Worm (Caenorhabditis elegans) whole organism, young adult: ENCODE measurements around the gene C32D5.10.
A peak's percentile ranks its signal among the peaks of the same experiment; 100 is the strongest.

Experiments
- D2030.7 ChIP-seq: fragments of 200-800 bp; sonication (Bioruptor generic); IDR thresholded peaks from 2 replicates; pipeline ENCODE4 v1.3.6; 2022; ENCODE audit warnings: missing genetic modification reagents, missing genetic modification characterization, missing compliant biosample characterization
- F37B4.10 ChIP-seq: fragments of 200-800 bp; sonication (Bioruptor generic); IDR thresholded peaks from 2 replicates; pipeline ENCODE4 v1.3.6; 2022; ENCODE audit warnings: missing genetic modification characterization, missing compliant biosample characterization
- F39B2.1 ChIP-seq: fragments of 200-800 bp; sonication (Bioruptor generic); IDR thresholded peaks from 2 replicates; pipeline ENCODE4 v1.3.6; 2022; ENCODE audit warnings: missing genetic modification reagents, missing genetic modification characterization, missing compliant biosample characterization
- F52B5.7 ChIP-seq: sonication (generic microtip); optimal IDR thresholded peaks from 2 replicates; lab custom pipeline; 2016; ENCODE audit warnings: mild to moderate bottlenecking, missing genetic modification characterization, missing compliant biosample characterization
- F57C9.4 ChIP-seq: sonication (generic microtip); optimal IDR thresholded peaks from 2 replicates; lab custom pipeline; 2017; ENCODE audit warnings: mild to moderate bottlenecking, missing genetic modification characterization, missing compliant biosample characterization
- K11D2.4 ChIP-seq: fragments of 200-800 bp; sonication (Bioruptor generic); IDR thresholded peaks from 2 replicates; pipeline ENCODE4 v1.3.6; 2022; ENCODE audit warnings: missing genetic modification reagents, missing genetic modification characterization, missing compliant biosample characterization
- K12H6.12 ChIP-seq: fragments of 200-800 bp; sonication (Bioruptor generic); optimal IDR thresholded peaks from 2 replicates; lab custom pipeline; 2018; ENCODE audit warnings: mild to moderate bottlenecking, missing genetic modification characterization, missing compliant biosample characterization
- Y53F4B.3 ChIP-seq: fragments of 200-800 bp; sonication (Bioruptor generic); IDR thresholded peaks from 2 replicates; pipeline ENCODE4 v1.3.6; 2022; ENCODE audit warnings: missing genetic modification reagents, missing genetic modification characterization, missing compliant biosample characterization
- Y53G8AR.9 ChIP-seq: fragments of 200-800 bp; sonication (Bioruptor generic); conservative IDR thresholded peaks from 2 replicates; pipeline ENCODE4 v1.3.6; 2022; ENCODE audit warnings: missing genetic modification reagents, missing genetic modification characterization, missing compliant biosample characterization
- Y67H2A.10 ChIP-seq: fragments of 200-800 bp; sonication (Bioruptor generic); conservative IDR thresholded peaks from 2 replicates; pipeline ENCODE4 v1.3.6; 2022; ENCODE audit warnings: missing genetic modification reagents, missing genetic modification characterization, missing compliant biosample characterization
- ama-1 ChIP-seq, 3 experiments: fragments of 150-350 bp in 1 of 3; sonication (generic microtip) in 2 of 3; optimal IDR thresholded peaks; 2 replicates each; lab custom pipeline; 2014 to 2018; ENCODE audit warnings: missing biosample characterization in 2 of 3, missing genetic modification characterization in 2 of 3, missing genetic modification reagents in 2 of 3
- athp-1 ChIP-seq: sonication (generic microtip); optimal IDR thresholded peaks from 2 replicates; lab custom pipeline; 2017; ENCODE audit warnings: mild to moderate bottlenecking, missing genetic modification characterization, missing compliant biosample characterization
- attf-5 ChIP-seq: fragments of 200-800 bp; sonication (Bioruptor generic); optimal IDR thresholded peaks from 2 replicates; lab custom pipeline; 2018; ENCODE audit warnings: mild to moderate bottlenecking, missing genetic modification characterization, missing compliant biosample characterization
- attf-6 ChIP-seq: fragments of 200-800 bp; sonication (Bioruptor generic); IDR thresholded peaks from 2 replicates; pipeline ENCODE4 v1.3.6; 2022; ENCODE audit warnings: missing genetic modification reagents, missing genetic modification characterization, missing compliant biosample characterization
- ccch-3 ChIP-seq: fragments of 200-800 bp; sonication (Bioruptor generic); optimal IDR thresholded peaks from 2 replicates; lab custom pipeline; 2018; ENCODE audit warnings: mild to moderate bottlenecking, missing genetic modification characterization, missing compliant biosample characterization
- cebp-1 ChIP-seq, 2 experiments: fragments of 200-800 bp in 1 of 2; sonication (Bioruptor generic) in 1 of 2; sonication (generic microtip) in 1 of 2; IDR thresholded peaks in 1 of 2; optimal IDR thresholded peaks in 1 of 2; 2 replicates each; pipeline versions ENCODE4 v1.3.6 to Lab custom; 2017 to 2022; ENCODE audit warnings: missing compliant biosample characterization in 2 of 2, missing genetic modification characterization in 2 of 2, mild to moderate bottlenecking in 1 of 2, missing genetic modification reagents in 1 of 2, moderate library complexity in 1 of 2
- ceh-100 ChIP-seq: fragments of 200-800 bp; sonication (Bioruptor generic); IDR thresholded peaks from 2 replicates; pipeline ENCODE4 v1.3.6; 2022; ENCODE audit warnings: missing genetic modification reagents, missing genetic modification characterization, missing compliant biosample characterization
- ceh-58 ChIP-seq: fragments of 200-800 bp; sonication (Bioruptor generic); IDR thresholded peaks from 2 replicates; pipeline ENCODE4 v1.3.6; 2022; ENCODE audit warnings: missing genetic modification characterization, missing compliant biosample characterization
- chd-7 ChIP-seq: sonication (generic microtip); optimal IDR thresholded peaks from 2 replicates; lab custom pipeline; 2016; ENCODE audit warnings: mild to moderate bottlenecking, missing genetic modification characterization, moderate library complexity, missing compliant biosample characterization
- dox-1 ChIP-seq: fragments of 200-800 bp; sonication (Bioruptor generic); IDR thresholded peaks from 2 replicates; pipeline ENCODE4 v1.3.6; 2022; ENCODE audit warnings: missing genetic modification reagents, missing genetic modification characterization, missing compliant biosample characterization
- efl-1 ChIP-seq: fragments of 150-350 bp; optimal IDR thresholded peaks from 2 replicates; lab custom pipeline; 2014; ENCODE audit warnings: missing biosample characterization, missing genetic modification reagents, missing genetic modification characterization
- gei-17 ChIP-seq: fragments of 200-800 bp; sonication (Bioruptor generic); optimal IDR thresholded peaks from 2 replicates; lab custom pipeline; 2018; ENCODE audit warnings: mild to moderate bottlenecking, missing genetic modification characterization, missing compliant biosample characterization
- him-1 ChIP-seq: sonication (generic microtip); optimal IDR thresholded peaks from 2 replicates; lab custom pipeline; 2016; ENCODE audit warnings: missing genotype, missing genetic modification reagents, missing genetic modification characterization, missing compliant biosample characterization
- hmg-1.2 ChIP-seq: fragments of 200-800 bp; sonication (Bioruptor generic); IDR thresholded peaks from 2 replicates; pipeline ENCODE4 v1.3.6; 2022; ENCODE audit warnings: missing genetic modification reagents, missing genetic modification characterization, missing compliant biosample characterization
- hrde-1 ChIP-seq: sonication (generic microtip); optimal IDR thresholded peaks from 2 replicates; lab custom pipeline; 2016; ENCODE audit warnings: missing genetic modification characterization, mild to moderate bottlenecking, missing compliant biosample characterization, moderate library complexity, missing genotype, missing genetic modification reagents, borderline replicate concordance
- hsf-1 ChIP-seq: fragments of 200-800 bp; sonication (Bioruptor generic); IDR thresholded peaks from 2 replicates; pipeline ENCODE4 v1.3.6; 2022; ENCODE audit warnings: missing genetic modification reagents, missing genetic modification characterization, missing compliant biosample characterization
- let-526 ChIP-seq: fragments of 200-800 bp; sonication (Bioruptor generic); IDR thresholded peaks from 2 replicates; pipeline ENCODE4 v1.3.6; 2022; ENCODE audit warnings: missing genetic modification reagents, missing genetic modification characterization, missing compliant biosample characterization
- lin-26 ChIP-seq: fragments of 200-800 bp; sonication (Bioruptor generic); IDR thresholded peaks from 2 replicates; pipeline ENCODE4 v1.3.6; 2022; ENCODE audit warnings: missing genetic modification reagents, missing genetic modification characterization, missing compliant biosample characterization
- lin-35 ChIP-seq, 3 experiments: fragments of 150-350 bp in 2 of 3; sonication (generic microtip) in 1 of 3; optimal IDR thresholded peaks; 2 replicates each; lab custom pipeline; 2014 to 2018; ENCODE audit warnings: missing biosample characterization in 3 of 3, missing genetic modification characterization in 3 of 3, missing genetic modification reagents in 3 of 3
- lsl-1 ChIP-seq: fragments of 200-800 bp; sonication (Bioruptor generic); optimal IDR thresholded peaks from 2 replicates; lab custom pipeline; 2018; ENCODE audit warnings: mild to moderate bottlenecking, missing genetic modification characterization, moderate library complexity, missing compliant biosample characterization
- madf-6 ChIP-seq: fragments of 200-800 bp; sonication (Bioruptor generic); IDR thresholded peaks from 2 replicates; pipeline ENCODE4 v1.3.6; 2022; ENCODE audit warnings: missing genetic modification reagents, missing genetic modification characterization, missing compliant biosample characterization
- nfya-1 ChIP-seq: sonication (generic microtip); optimal IDR thresholded peaks from 2 replicates; lab custom pipeline; 2017; ENCODE audit warnings: antibody characterized with exemption, missing compliant biosample characterization, missing genetic modification characterization, borderline replicate concordance; ENCODE audit not compliant: insufficient read depth
- nhr-120 ChIP-seq: fragments of 200-800 bp; sonication (Bioruptor generic); IDR thresholded peaks from 2 replicates; pipeline ENCODE4 v1.3.6; 2022; ENCODE audit warnings: missing genetic modification characterization, missing compliant biosample characterization
- nhr-179 ChIP-seq: sonication (generic microtip); optimal IDR thresholded peaks from 2 replicates; lab custom pipeline; 2016; ENCODE audit warnings: mild to moderate bottlenecking, missing genetic modification characterization, missing compliant biosample characterization
- nhr-27 ChIP-seq: fragments of 200-800 bp; sonication (Bioruptor generic); optimal IDR thresholded peaks from 2 replicates; lab custom pipeline; 2018; ENCODE audit warnings: mild to moderate bottlenecking, missing genetic modification characterization, moderate library complexity, missing compliant biosample characterization
- pbrm-1 ChIP-seq: fragments of 200-800 bp; sonication (Bioruptor generic); IDR thresholded peaks from 2 replicates; pipeline ENCODE4 v1.3.6; 2022; ENCODE audit warnings: missing genetic modification reagents, missing genetic modification characterization, missing compliant biosample characterization
- repo-1 ChIP-seq: sonication (generic microtip); optimal IDR thresholded peaks from 2 replicates; lab custom pipeline; 2017; ENCODE audit warnings: mild to moderate bottlenecking, missing genetic modification characterization, missing compliant biosample characterization
- rpc-1 ChIP-seq, 2 experiments: fragments of 150-350 bp in 1 of 2; sonication (generic microtip) in 1 of 2; optimal IDR thresholded peaks; 2 replicates each; lab custom pipeline; 2014 to 2018; ENCODE audit warnings: missing biosample characterization in 1 of 2, missing genetic modification characterization in 1 of 2, missing genetic modification reagents in 1 of 2, missing genotype in 1 of 2
- snpc-4 ChIP-seq, 5 experiments: fragments of 150-350 bp in 1 of 5; sonication (generic microtip) in 4 of 5; optimal IDR thresholded peaks; 2 replicates each; lab custom pipeline; 2014 to 2018; ENCODE audit warnings: missing genetic modification characterization in 5 of 5, missing biosample characterization in 3 of 5, antibody characterized with exemption in 2 of 5, mild to moderate bottlenecking in 2 of 5, missing compliant biosample characterization in 2 of 5, missing genotype in 2 of 5, moderate library complexity in 2 of 5, missing genetic modification reagents in 1 of 5
- tbp1 ChIP-seq: fragments of 200-800 bp; sonication (Bioruptor generic); optimal IDR thresholded peaks from 2 replicates; lab custom pipeline; 2018; ENCODE audit warnings: mild to moderate bottlenecking, missing genetic modification characterization, missing compliant biosample characterization
- tbx-9 ChIP-seq: sonication (generic microtip); optimal IDR thresholded peaks from 2 replicates; lab custom pipeline; 2016; ENCODE audit warnings: borderline replicate concordance, missing genetic modification characterization, inconsistent platforms, missing compliant biosample characterization
- unc-62 ChIP-seq: fragments of 150-350 bp; optimal IDR thresholded peaks from 2 replicates; lab custom pipeline; 2014; ENCODE audit warnings: missing biosample characterization, missing genetic modification reagents, missing genetic modification characterization
- xnd-1 ChIP-seq: sonication (generic microtip); optimal IDR thresholded peaks from 2 replicates; lab custom pipeline; 2016; ENCODE audit warnings: missing genotype, missing genetic modification reagents, missing genetic modification characterization, missing compliant biosample characterization
- ztf-28 ChIP-seq: fragments of 200-800 bp; sonication (Bioruptor generic); IDR thresholded peaks from 2 replicates; pipeline ENCODE4 v1.3.6; 2022; ENCODE audit warnings: missing genetic modification reagents, missing genetic modification characterization, missing compliant biosample characterization
- ztf-3 ChIP-seq: fragments of 200-800 bp; sonication (Bioruptor generic); optimal IDR thresholded peaks from 2 replicates; lab custom pipeline; 2018; ENCODE audit warnings: mild to moderate bottlenecking, missing genetic modification characterization, missing compliant biosample characterization

C32D5.10 gene

DNA sequence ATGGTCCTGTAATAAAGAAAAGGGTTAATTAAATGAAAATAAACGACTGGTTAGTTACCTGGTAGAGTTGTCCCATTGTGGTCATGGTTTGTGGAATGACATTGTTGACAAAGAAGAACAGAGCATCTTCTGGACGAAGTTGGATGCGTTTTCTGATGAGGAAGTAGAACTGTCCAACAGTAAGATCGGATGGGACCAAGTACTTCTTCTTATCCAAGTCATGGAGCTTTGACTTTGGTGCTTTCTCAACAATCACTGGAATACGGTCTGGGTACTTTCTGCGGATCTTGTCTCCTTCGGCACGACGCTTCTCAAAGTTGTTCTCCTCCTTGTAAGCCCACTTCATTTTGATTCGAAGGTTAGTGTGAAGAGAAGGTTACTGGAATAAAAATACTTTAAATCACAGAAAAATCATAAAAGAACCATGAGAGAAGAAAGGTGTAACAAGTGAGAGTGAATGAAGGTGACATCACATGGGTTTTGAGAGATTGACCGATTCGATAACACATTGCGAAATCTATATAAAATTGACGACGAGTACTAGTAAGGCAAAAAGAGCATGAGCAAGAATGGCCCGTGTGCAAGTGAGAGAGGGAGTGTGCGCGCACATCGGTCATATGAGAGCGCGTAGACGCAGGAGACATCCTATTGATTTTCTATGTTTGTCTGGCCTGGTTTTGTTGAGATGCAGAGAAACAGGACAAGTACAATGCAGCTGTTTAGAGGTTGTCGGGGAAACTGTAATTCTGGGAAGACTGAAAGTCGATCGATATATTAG lies 4.3 kb downstream of the C32D5.10 start, which contains the start of gene lgg-1 (continued):
- TF ChIP-seq lin-35 (GFP tag; optimal IDR thresholded peaks at IDR 0.05; lab: Kevin White, UChicago) (peak in 1 of 3 experiments; percentile 60), nhr-120 (GFP tag; lab: Robert Waterston, UW) (no peak), snpc-4 (GFP tag; optimal IDR thresholded peaks at IDR 0.05; lab: Kevin White, UChicago) (no peak), snpc-4 (tag; optimal IDR thresholded peaks at IDR 0.05; lab: Kevin White, UChicago) (peak in 3 of 4 experiments; percentile 1 to 12 (median 10)), F39B2.1 (GFP tag; lab: Robert Waterston, UW) (no peak), tbx-9 (tag; lab: Kevin White, UChicago) (no peak), ceh-100 (no peak; the same call in 1 of the 2 replicates), lin-26 (GFP tag; lab: Robert Waterston, UW) (peak; percentile 56), Y67H2A.10 (peak; percentile 18; the same call in 1 of the 2 replicates), hrde-1 (tag; lab: Kevin White, UChicago) (no peak), nfya-1 (tag; lab: Kevin White, UChicago) (no peak), rpc-1 (optimal IDR thresholded peaks at IDR 0.05; lab: Kevin White, UChicago) (no peak), rpc-1 (tag; optimal IDR thresholded peaks at IDR 0.05; lab: Kevin White, UChicago) (no peak), attf-5 (peak; percentile 45), tbp1 (GFP tag; lab: Kevin White, UChicago) (peak; percentile 44), pbrm-1 (GFP tag; lab: Robert Waterston, UW) (peak; percentile 61), efl-1 (no peak), cebp-1 (GFP tag; IDR thresholded peaks at IDR 0.05; lab: Robert Waterston, UW) (peak; percentile 87), cebp-1 (tag; optimal IDR thresholded peaks at IDR 0.05; lab: Kevin White, UChicago) (peak; percentile 96), unc-62 (GFP tag; lab: Kevin White, UChicago) (no peak), hsf-1 (GFP tag; lab: Robert Waterston, UW) (no peak), ztf-28 (GFP tag; lab: Robert Waterston, UW) (no peak), let-526 (GFP tag; lab: Robert Waterston, UW) (peak; percentile 78; the same call in 1 of the 2 replicates), ccch-3 (GFP tag; lab: Kevin White, UChicago) (no peak), nhr-27 (tag; lab: Kevin White, UChicago) (no peak), lsl-1 (no peak), nhr-179 (no peak), D2030.7 (GFP tag; lab: Robert Waterston, UW) (no peak), chd-7 (peak; percentile 81), ceh-58 (GFP tag; lab: Robert Waterston, UW) (no peak), Y53F4B.3 (no peak), hmg-1.2 (GFP tag; lab: Robert Waterston, UW) (peak; percentile 52), F52B5.7 (tag; lab: Kevin White, UChicago) (peak; percentile 56), F57C9.4 (tag; lab: Kevin White, UChicago) (no peak), dox-1 (GFP tag; lab: Robert Waterston, UW) (peak; percentile 75), attf-6 (GFP tag; lab: Robert Waterston, UW) (no peak), gei-17 (no peak), K12H6.12 (tag; lab: Kevin White, UChicago) (peak; percentile 68), ama-1 (optimal IDR thresholded peaks at IDR 0.05; lab: Kevin White, UChicago) (peak; percentile 98), ama-1 (GFP tag; optimal IDR thresholded peaks at IDR 0.05; lab: Kevin White, UChicago) (no peak), madf-6 (GFP tag; lab: Robert Waterston, UW) (peak; percentile 33; the same call in 1 of the 2 replicates), K11D2.4 (GFP tag; lab: Robert Waterston, UW) (no peak), xnd-1 (no peak), him-1 (tag; lab: Kevin White, UChicago) (no peak), F37B4.10 (GFP tag; lab: Robert Waterston, UW) (no peak), repo-1 (tag; lab: Kevin White, UChicago) (no peak), ztf-3 (GFP tag; lab: Kevin White, UChicago) (peak; percentile 54), athp-1 (tag; lab: Kevin White, UChicago) (peak; percentile 72), Y53G8AR.9 (GFP tag; lab: Robert Waterston, UW) (peak; percentile 43; the same call in 1 of the 2 replicates)
